Worm (Caenorhabditis elegans): ENCODE measurements around the gene cki-2.

The cki-2 gene

ce11 chrII:7810869-7811543 lies 5.3 kb upstream of the cki-2 start, which contains the start of gene cki-1:
Gene cki-1 (plus strand): TSS chrII:7811240.
- TF ChIP-seq lin-29 (GFP tag; IDR thresholded peaks at IDR 0.05): no peak
- TF ChIP-seq lim-7 (GFP tag; IDR thresholded peaks at IDR 0.05): no peak
- no peak for TF ChIP-seq daf-16 (GFP tag; optimal IDR thresholded peaks at IDR 0.05)
- TF ChIP-seq daf-16 (tag; optimal IDR thresholded peaks at IDR 0.05): no peak
- TF ChIP-seq set-16 (GFP tag; IDR thresholded peaks at IDR 0.05): 0 out of 2 replicates have a peak, but pooled peaks have one; percentile 7
- no peak for TF ChIP-seq ceh-44 (GFP tag; IDR thresholded peaks at IDR 0.05)
- no peak for TF ChIP-seq madf-9 (GFP tag; conservative IDR thresholded peaks at IDR 0.05)
- TF ChIP-seq mep-1 (tag; optimal IDR thresholded peaks at IDR 0.05): no peak
- no peak for TF ChIP-seq tag-97 (GFP tag; IDR thresholded peaks at IDR 0.05)
- TF ChIP-seq nhr-10 (tag; optimal IDR thresholded peaks at IDR 0.05): no peak
- no peak for TF ChIP-seq unc-130 (GFP tag; optimal IDR thresholded peaks at IDR 0.05)
- TF ChIP-seq ceh-28 (tag; optimal IDR thresholded peaks at IDR 0.05): no peak
- TF ChIP-seq unc-62 (GFP tag; optimal IDR thresholded peaks at IDR 0.05 in 1 of 2): peak in 1 of 2 experiments; percentile 50
- no peak for TF ChIP-seq unc-62 (tag; optimal IDR thresholded peaks at IDR 0.05)
- TF ChIP-seq attf-4 (tag; optimal IDR thresholded peaks at IDR 0.05): no peak
- TF ChIP-seq madf-5 (GFP tag; IDR thresholded peaks at IDR 0.05): no peak

ce11 chrII:7812332-7812731 lies 4.0 kb upstream of the cki-2 start:
- TF ChIP-seq fkh-10 (GFP tag; optimal IDR thresholded peaks at IDR 0.05) (no peak), tra-1 (GFP tag; IDR thresholded peaks at IDR 0.05) (0 out of 2 replicates have a peak, but pooled peaks have one; percentile 25), ztf-11 (tag; optimal IDR thresholded peaks at IDR 0.05) (no peak), mxl-2 (GFP tag; conservative IDR thresholded peaks at IDR 0.05) (no peak), Y48G9A.11 (GFP tag; IDR thresholded peaks at IDR 0.05) (0 out of 2 replicates have a peak, but pooled peaks have one; percentile 17), D1046.2 (GFP tag; IDR thresholded peaks at IDR 0.05) (no peak), F10B5.3 (tag; optimal IDR thresholded peaks at IDR 0.05) (peak; percentile 24)

DNA sequence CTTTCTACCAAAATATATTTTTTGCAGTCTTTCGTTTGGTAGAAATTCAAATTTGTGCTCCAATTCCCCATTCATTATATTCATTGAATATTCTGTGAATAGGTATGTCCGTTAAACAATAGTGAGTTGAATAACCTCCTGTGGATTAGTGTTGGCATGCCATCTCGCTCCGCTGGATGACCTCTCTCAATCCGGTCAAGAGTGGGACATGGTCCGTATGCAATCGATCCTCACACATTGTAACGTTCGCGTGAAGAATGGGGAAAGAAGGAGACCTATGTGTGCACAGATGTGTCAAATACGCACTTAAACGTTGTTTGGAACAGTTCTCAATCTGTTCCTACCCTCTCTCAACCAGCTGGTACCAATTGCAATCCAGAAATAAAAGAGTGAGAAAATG lies 3.1 kb upstream of the cki-2 start:
- TF ChIP-seq lin-1 (GFP tag; IDR thresholded peaks at IDR 0.05) (no peak), hmg-1.1 (GFP tag; IDR thresholded peaks at IDR 0.05) (no peak), rbr-2 (tag; optimal IDR thresholded peaks at IDR 0.05) (no peak), hlh-11 (tag; optimal IDR thresholded peaks at IDR 0.05) (no peak), zip-2 (tag; optimal IDR thresholded peaks at IDR 0.05) (no peak), F26F4.8 (GFP tag; conservative IDR thresholded peaks at IDR 0.05) (no peak), nhr-41 (GFP tag; IDR thresholded peaks at IDR 0.05) (no peak), madf-5 (GFP tag; IDR thresholded peaks at IDR 0.05) (no peak), nhr-42 (GFP tag; IDR thresholded peaks at IDR 0.05) (no peak), T20F7.1 (GFP tag; optimal IDR thresholded peaks at IDR 0.05) (no peak), hif-1 (tag; optimal IDR thresholded peaks at IDR 0.05) (no peak)

- TF ChIP-seq cey-2 (tag; optimal IDR thresholded peaks at IDR 0.05; ENCODE audit: borderline replicate concordance, insufficient read depth) (no peak), saeg-2 (GFP tag; IDR thresholded peaks at IDR 0.05) (no peak), dmd-6 (GFP tag; IDR thresholded peaks at IDR 0.05) (peak; percentile 55), nhr-77 (tag; optimal IDR thresholded peaks at IDR 0.05) (peak; percentile 67), lin-38 (GFP tag; IDR thresholded peaks at IDR 0.05) (no peak), zfp-3 (GFP tag; conservative IDR thresholded peaks at IDR 0.05) (no peak), hlh-30 (tag; optimal IDR thresholded peaks at IDR 0.05; ENCODE audit: insufficient read depth) (peak; percentile 46), pqm-1 (tag; optimal IDR thresholded peaks at IDR 0.05) (peak; percentile 31), pha-4 (GFP tag; IDR thresholded peaks at IDR 0.05) (no peak), pha-4 (tag; optimal IDR thresholded peaks at IDR 0.05) (no peak), nhr-28 (tag; optimal IDR thresholded peaks at IDR 0.05) (peak; percentile 52), zfp-2 (tag; optimal IDR thresholded peaks at IDR 0.05) (no peak), ceh-20 (GFP tag; IDR thresholded peaks at IDR 0.05) (no peak), daf-16 (GFP tag; optimal IDR thresholded peaks at IDR 0.05) (no peak), daf-16 (tag; optimal IDR thresholded peaks at IDR 0.05) (peak; percentile 26), nhr-10 (tag; optimal IDR thresholded peaks at IDR 0.05) (no peak), hif-1 (tag; optimal IDR thresholded peaks at IDR 0.05) (no peak), hlh-11 (tag; optimal IDR thresholded peaks at IDR 0.05) (peak; percentile 37), spr-3 (GFP tag; optimal IDR thresholded peaks at IDR 0.05) (no peak)
Measured at ce11 chrII:7813645-7814044, 2.7 kb upstream of the cki-2 start.
